Fruit fly (Drosophila melanogaster) whole organism, wandering third instar larva: ENCODE data around the gene CG46270.
A peak's percentile ranks its signal among the peaks of the same experiment; 100 is the strongest.

Experiments used
- Abd-B ChIP-seq: fragments of >200 bp; optimal IDR thresholded peaks from 2 replicates; lab custom pipeline; 2017; ENCODE audit warnings: missing biosample characterization, missing genetic modification characterization
- CG32264 ChIP-seq: fragments of 200-800 bp; sonication (Bioruptor generic); optimal IDR thresholded peaks from 2 replicates; lab custom pipeline; 2016; ENCODE audit warnings: missing biosample characterization, missing genetic modification characterization
- CG9705 ChIP-seq: fragments of 200-800 bp; sonication (Bioruptor generic); optimal IDR thresholded peaks from 2 replicates; lab custom pipeline; 2018; ENCODE audit warnings: missing biosample characterization, mild to moderate bottlenecking, missing genetic modification characterization
- CrebA ChIP-seq: fragments of 200-800 bp; sonication (Bioruptor generic); optimal IDR thresholded peaks from 2 replicates; lab custom pipeline; 2016; ENCODE audit warnings: missing biosample characterization, mild to moderate bottlenecking, missing genetic modification characterization, borderline replicate concordance
- Dfd ChIP-seq: fragments of >200 bp; optimal IDR thresholded peaks from 2 replicates; lab custom pipeline; 2017; ENCODE audit warnings: missing biosample characterization, missing genetic modification characterization
- Dif ChIP-seq: fragments of 200-275, 200-300 bp; sonication (Bioruptor generic); optimal IDR thresholded peaks from 2 replicates; lab custom pipeline; 2018; ENCODE audit warnings: missing biosample characterization, missing genetic modification characterization; ENCODE audit not compliant: partially characterized antibody
- GATAd ChIP-seq: sonication (Bioruptor generic); optimal IDR thresholded peaks from 2 replicates; lab custom pipeline; 2016; ENCODE audit warnings: missing biosample characterization, missing genetic modification characterization
- HLH106 ChIP-seq: fragments of 200-800 bp; optimal IDR thresholded peaks from 3 replicates; lab custom pipeline; 2019; ENCODE audit warnings: missing biosample characterization, mild to moderate bottlenecking, missing genetic modification characterization, moderate library complexity
- Hnf4 ChIP-seq: fragments of 200-800 bp; sonication (Bioruptor generic); optimal IDR thresholded peaks from 2 replicates; lab custom pipeline; 2016; ENCODE audit warnings: missing biosample characterization, mild to moderate bottlenecking, missing genetic modification characterization
- Hr78 ChIP-seq: fragments of >200 bp; optimal IDR thresholded peaks from 2 replicates; lab custom pipeline; 2017; ENCODE audit warnings: missing biosample characterization, missing genetic modification characterization
- Hr83 ChIP-seq: fragments of 200-300 bp; sonication (Bioruptor generic); optimal IDR thresholded peaks from 2 replicates; lab custom pipeline; 2016; ENCODE audit warnings: missing biosample characterization, mild to moderate bottlenecking, missing genetic modification characterization, moderate library complexity; ENCODE audit not compliant: poor library complexity, severe bottlenecking
- Jra ChIP-seq: sonication (Bioruptor generic); optimal IDR thresholded peaks from 2 replicates; lab custom pipeline; 2016; ENCODE audit warnings: missing biosample characterization, missing genetic modification characterization
- Mio ChIP-seq: sonication (Bioruptor generic); optimal IDR thresholded peaks from 2 replicates; lab custom pipeline; 2016; ENCODE audit warnings: missing biosample characterization, missing genetic modification characterization
- Myc ChIP-seq: fragments of >200 bp; optimal IDR thresholded peaks from 2 replicates; lab custom pipeline; 2017
- N ChIP-seq: fragments of >200 bp; optimal IDR thresholded peaks from 2 replicates; lab custom pipeline; 2018; ENCODE audit warnings: missing biosample characterization, missing external identifiers, missing genetic modification characterization
- OdsH ChIP-seq: fragments of 200-800 bp; sonication (Bioruptor generic); optimal IDR thresholded peaks from 2 replicates; lab custom pipeline; 2016; ENCODE audit warnings: missing biosample characterization, mild to moderate bottlenecking, missing genetic modification characterization
- Rel ChIP-seq, 2 experiments: fragments of 200-800 bp; sonication (Bioruptor generic) in 1 of 2; optimal IDR thresholded peaks; 2 replicates in 1 of 2; 3 replicates in 1 of 2; lab custom pipeline; 2016 to 2019; ENCODE audit warnings: mild to moderate bottlenecking in 2 of 2, missing biosample characterization in 2 of 2, missing genetic modification characterization in 2 of 2, moderate library complexity in 1 of 2
- Sp1 ChIP-seq: fragments of 200-800 bp; sonication (Bioruptor generic); optimal IDR thresholded peaks from 3 replicates; lab custom pipeline; 2019; ENCODE audit warnings: missing biosample characterization, mild to moderate bottlenecking, missing genetic modification characterization, moderate library complexity
- Vsx2 ChIP-seq: fragments of 200-300, 225-300 bp; sonication (Bioruptor generic); optimal IDR thresholded peaks from 2 replicates; lab custom pipeline; 2018; ENCODE audit warnings: missing biosample characterization, missing genetic modification characterization; ENCODE audit not compliant: partially characterized antibody
- br ChIP-seq: fragments of 200-800 bp; sonication (Bioruptor generic); optimal IDR thresholded peaks from 2 replicates; lab custom pipeline; 2016; ENCODE audit warnings: missing biosample characterization, missing genetic modification characterization
- brk ChIP-seq: fragments of 200-800 bp; sonication (Bioruptor generic); optimal IDR thresholded peaks from 2 replicates; lab custom pipeline; 2016; ENCODE audit warnings: missing biosample characterization, mild to moderate bottlenecking, missing genetic modification characterization
- dl ChIP-seq, 2 experiments: fragments of 175-275, 200-275 bp in 1 of 2; fragments of 200-275 bp in 1 of 2; sonication (Bioruptor generic); optimal IDR thresholded peaks; lab custom pipeline; 2018; ENCODE audit warnings: mild to moderate bottlenecking in 2 of 2, missing biosample characterization in 2 of 2, missing genetic modification characterization in 2 of 2, moderate library complexity in 2 of 2; ENCODE audit not compliant: partially characterized antibody in 2 of 2, insufficient read depth in 1 of 2
- dmrt93B ChIP-seq: fragments of 200-800 bp; sonication (Bioruptor generic); optimal IDR thresholded peaks from 2 replicates; lab custom pipeline; 2018; ENCODE audit warnings: missing biosample characterization, mild to moderate bottlenecking, missing genetic modification characterization
- dsf ChIP-seq: sonication (Bioruptor generic); optimal IDR thresholded peaks from 2 replicates; lab custom pipeline; 2016; ENCODE audit warnings: missing biosample characterization, missing genetic modification characterization, borderline replicate concordance
- ey ChIP-seq: fragments of 200-800 bp; sonication (Bioruptor generic); optimal IDR thresholded peaks from 2 replicates; lab custom pipeline; 2016; ENCODE audit warnings: missing biosample characterization, missing genetic modification characterization
- foxo ChIP-seq, 2 experiments: fragments of 200-800 bp; sonication (Bioruptor generic); optimal IDR thresholded peaks; 2 replicates in 1 of 2; 3 replicates in 1 of 2; lab custom pipeline; 2016 to 2017; ENCODE audit warnings: missing biosample characterization in 2 of 2, missing genetic modification characterization in 2 of 2
- fru ChIP-seq: fragments of 200-800 bp; sonication (Bioruptor generic); optimal IDR thresholded peaks from 3 replicates; lab custom pipeline; 2016; ENCODE audit warnings: missing biosample characterization, mild to moderate bottlenecking, missing genetic modification characterization
- h ChIP-seq: fragments of 200-800 bp; sonication (Bioruptor generic); optimal IDR thresholded peaks from 3 replicates; lab custom pipeline; 2016; ENCODE audit warnings: missing biosample characterization, mild to moderate bottlenecking, missing genetic modification characterization
- jim ChIP-seq: fragments of 175-275, 200-325 bp; sonication (Bioruptor generic); optimal IDR thresholded peaks from 2 replicates; lab custom pipeline; 2016; ENCODE audit warnings: missing biosample characterization, mild to moderate bottlenecking, missing genetic modification characterization
- lola ChIP-seq: fragments of >200 bp; optimal IDR thresholded peaks from 2 replicates; lab custom pipeline; 2017; ENCODE audit warnings: missing biosample characterization, missing genetic modification characterization
- pan ChIP-seq: fragments of >200 bp; optimal IDR thresholded peaks from 2 replicates; lab custom pipeline; 2017
- psq ChIP-seq: fragments of 200-800 bp; sonication (Bioruptor generic); optimal IDR thresholded peaks from 3 replicates; lab custom pipeline; 2017; ENCODE audit warnings: missing biosample characterization, mild to moderate bottlenecking, missing genetic modification characterization, moderate library complexity
- rgr ChIP-seq: fragments of 200-800 bp; sonication (Bioruptor generic); optimal IDR thresholded peaks from 3 replicates; lab custom pipeline; 2016; ENCODE audit warnings: missing biosample characterization, mild to moderate bottlenecking, missing genetic modification characterization
- sage ChIP-seq: fragments of 200-800 bp; sonication (Bioruptor generic); optimal IDR thresholded peaks from 2 replicates; lab custom pipeline; 2016; ENCODE audit warnings: missing biosample characterization, mild to moderate bottlenecking, missing genetic modification characterization
- sv ChIP-seq: fragments of 200-800 bp; sonication (Bioruptor generic); optimal IDR thresholded peaks from 3 replicates; lab custom pipeline; 2016; ENCODE audit warnings: missing biosample characterization, missing genetic modification characterization
- tai ChIP-seq: sonication (Bioruptor generic); optimal IDR thresholded peaks from 2 replicates; lab custom pipeline; 2016; ENCODE audit warnings: missing biosample characterization, missing genetic modification characterization
- usp ChIP-seq: fragments of >200 bp; optimal IDR thresholded peaks from 2 replicates; lab custom pipeline; 2017; ENCODE audit warnings: missing biosample characterization, missing genetic modification characterization
- woc ChIP-seq: sonication (Bioruptor generic); optimal IDR thresholded peaks from 2 replicates; lab custom pipeline; 2016; ENCODE audit warnings: missing biosample characterization, mild to moderate bottlenecking, missing genetic modification characterization

The CG46270 gene

dm6 chr3R:10471753-10472152, 43.5 kb upstream of the CG46270 start:
- TF ChIP-seq Hnf4 (no peak), N (GFP tag; lab: Kevin White, UChicago) (no peak), Hr78 (GFP tag; lab: Kevin White, UChicago) (no peak), jim (no peak), lola (no peak), CrebA (GFP tag; lab: Kevin White, UChicago) (no peak), brk (GFP tag; lab: Kevin White, UChicago) (no peak), Myc (lab: Kevin White, UChicago) (no peak), tai (GFP tag; lab: Kevin White, UChicago) (no peak), fru (GFP tag; lab: Kevin White, UChicago) (no peak), foxo (GFP tag; optimal IDR thresholded peaks at IDR 0.05; lab: Kevin White, UChicago) (no peak), br (GFP tag; lab: Kevin White, UChicago) (no peak), ey (no peak), dmrt93B (GFP tag; lab: Kevin White, UChicago) (no peak), Dif (GFP tag; lab: Kevin White, UChicago) (no peak), pan (no peak), GATAd (GFP tag; lab: Kevin White, UChicago) (no peak)

- TF ChIP-seq woc (GFP tag; lab: Kevin White, UChicago) = no peak
- TF ChIP-seq h (GFP tag; lab: Kevin White, UChicago) = peak; percentile 72
- TF ChIP-seq sage = no peak
- TF ChIP-seq Sp1 (GFP tag; lab: Kevin White, UChicago) = peak; percentile 35
- TF ChIP-seq Hnf4 = peak; percentile 55
- no peak for TF ChIP-seq usp (GFP tag; lab: Kevin White, UChicago)
- TF ChIP-seq rgr = peak; percentile 55
- TF ChIP-seq ey = peak; percentile 65
- peak in 1 of 2 experiments; percentile 62 for TF ChIP-seq foxo (GFP tag; optimal IDR thresholded peaks at IDR 0.05; lab: Kevin White, UChicago)
- no peak for TF ChIP-seq dmrt93B (GFP tag; lab: Kevin White, UChicago)
- TF ChIP-seq CG9705 (GFP tag; lab: Kevin White, UChicago) = no peak
- TF ChIP-seq Hr78 (GFP tag; lab: Kevin White, UChicago) = no peak
- no peak for TF ChIP-seq Abd-B
- peak; percentile 64 for TF ChIP-seq OdsH (GFP tag; lab: Kevin White, UChicago)
- peak; percentile 66 for TF ChIP-seq fru (GFP tag; lab: Kevin White, UChicago)
- no peak for TF ChIP-seq N (GFP tag; lab: Kevin White, UChicago)
- peak; percentile 16 for TF ChIP-seq CG32264 (GFP tag; lab: Kevin White, UChicago)
- no peak for TF ChIP-seq brk (GFP tag; lab: Kevin White, UChicago)
- TF ChIP-seq lola = no peak
- TF ChIP-seq Dfd = no peak
- TF ChIP-seq jim = no peak
- TF ChIP-seq psq (GFP tag; lab: Kevin White, UChicago) = peak; percentile 36
- TF ChIP-seq tai (GFP tag; lab: Kevin White, UChicago) = no peak
- TF ChIP-seq sv (GFP tag; lab: Kevin White, UChicago) = no peak
- no peak for TF ChIP-seq dl (GFP tag; optimal IDR thresholded peaks at IDR 0.05; lab: Kevin White, UChicago; ENCODE audit: insufficient read depth in 1 of 2, partially characterized antibody in 2 of 2)
- TF ChIP-seq Rel (GFP tag; optimal IDR thresholded peaks at IDR 0.05; lab: Kevin White, UChicago) = no peak
- no peak for TF ChIP-seq Rel (tag; optimal IDR thresholded peaks at IDR 0.05; lab: Kevin White, UChicago)
- no peak for TF ChIP-seq Mio (GFP tag; lab: Kevin White, UChicago)
- no peak for TF ChIP-seq Hr83 (GFP tag; lab: Kevin White, UChicago)
- peak; percentile 21 for TF ChIP-seq Jra (GFP tag; lab: Kevin White, UChicago)
- TF ChIP-seq dsf (GFP tag; lab: Kevin White, UChicago) = no peak
- peak; percentile 27 for TF ChIP-seq HLH106 (tag; lab: Kevin White, UChicago)
- no peak for TF ChIP-seq Myc (lab: Kevin White, UChicago)
- no peak for TF ChIP-seq CrebA (GFP tag; lab: Kevin White, UChicago)
- TF ChIP-seq Vsx2 (GFP tag; lab: Kevin White, UChicago) = no peak
- TF ChIP-seq pan = no peak
- TF ChIP-seq GATAd (GFP tag; lab: Kevin White, UChicago) = no peak
- TF ChIP-seq Dif (GFP tag; lab: Kevin White, UChicago) = no peak
- TF ChIP-seq br (GFP tag; lab: Kevin White, UChicago) = peak; percentile 65
Observed at dm6 chr3R:10468207-10468606, 40.0 kb upstream of the CG46270 start.
